Worm (Caenorhabditis elegans) whole organism, early embryonic: ENCODE measurements around the gene W06D11.1.

Experiments
- B0310.2 ChIP-seq: sonication (generic microtip); optimal IDR thresholded peaks from 2 replicates; lab custom pipeline; 2016; ENCODE audit warnings: mild to moderate bottlenecking, missing genetic modification characterization, missing compliant biosample characterization
- F13C5.2 ChIP-seq: sonication (generic microtip); optimal IDR thresholded peaks from 2 replicates; lab custom pipeline; 2017; ENCODE audit warnings: mild to moderate bottlenecking, missing genetic modification characterization, inconsistent platforms, missing compliant biosample characterization
- aly-1 ChIP-seq: sonication (generic microtip); optimal IDR thresholded peaks from 2 replicates; lab custom pipeline; 2016; ENCODE audit warnings: missing genetic modification characterization, missing compliant biosample characterization
- ama-1 ChIP-seq: fragments of 150-350 bp; optimal IDR thresholded peaks from 2 replicates; lab custom pipeline; 2014
- ceh-13 ChIP-seq: fragments of 200-800 bp; sonication (Bioruptor generic); optimal IDR thresholded peaks from 2 replicates; lab custom pipeline; 2018; ENCODE audit warnings: mild to moderate bottlenecking, missing genetic modification characterization, missing compliant biosample characterization
- ceh-36 ChIP-seq: sonication (generic microtip); optimal IDR thresholded peaks from 2 replicates; lab custom pipeline; 2016; ENCODE audit warnings: missing genetic modification characterization, inconsistent platforms, missing compliant biosample characterization
- ets-7 ChIP-seq: sonication (generic microtip); optimal IDR thresholded peaks from 2 replicates; lab custom pipeline; 2016; ENCODE audit warnings: missing genotype, missing genetic modification characterization, missing compliant biosample characterization
- flt-1 ChIP-seq: fragments of 200-800 bp; sonication (Bioruptor generic); IDR thresholded peaks from 2 replicates; pipeline ENCODE4 v1.3.6; 2022; ENCODE audit warnings: missing genetic modification characterization, missing compliant biosample characterization
- hmbx-1 ChIP-seq: sonication (generic microtip); optimal IDR thresholded peaks from 2 replicates; lab custom pipeline; 2016; ENCODE audit warnings: mild to moderate bottlenecking, missing genetic modification characterization, missing compliant biosample characterization
- hmg-4 ChIP-seq: fragments of 200-800 bp; sonication (Bioruptor generic); optimal IDR thresholded peaks from 2 replicates; lab custom pipeline; 2018; ENCODE audit warnings: mild to moderate bottlenecking, missing genetic modification characterization, missing compliant biosample characterization
- hnd-1 ChIP-seq: sonication (generic microtip); optimal IDR thresholded peaks from 2 replicates; lab custom pipeline; 2016; ENCODE audit warnings: missing genetic modification characterization, missing compliant biosample characterization
- pes-1 ChIP-seq: fragments of 200-800 bp; sonication (Bioruptor generic); IDR thresholded peaks from 2 replicates; pipeline ENCODE4 v1.3.6; 2022; ENCODE audit warnings: missing genetic modification reagents, missing genetic modification characterization, missing compliant biosample characterization
- scrt-1 ChIP-seq: fragments of 200-800 bp; sonication (Bioruptor generic); IDR thresholded peaks from 2 replicates; pipeline ENCODE4 v1.3.6; 2022; ENCODE audit warnings: missing genetic modification characterization, missing compliant biosample characterization
- sea-1 ChIP-seq: fragments of 200-800 bp; sonication (Bioruptor generic); conservative IDR thresholded peaks from 2 replicates; pipeline ENCODE4 v1.3.6; 2022; ENCODE audit warnings: missing genetic modification characterization, missing compliant biosample characterization
- tbx-11 ChIP-seq: fragments of 200-800 bp; sonication (Bioruptor generic); IDR thresholded peaks from 2 replicates; pipeline ENCODE4 v1.3.6; 2022; ENCODE audit warnings: missing genetic modification characterization, missing compliant biosample characterization
- tbx-37 ChIP-seq: fragments of 200-800 bp; sonication (Bioruptor generic); conservative IDR thresholded peaks from 2 replicates; pipeline ENCODE4 v1.3.6; 2022; ENCODE audit warnings: missing genetic modification reagents, missing genetic modification characterization, missing compliant biosample characterization
- tra-4 ChIP-seq: sonication (generic microtip); optimal IDR thresholded peaks from 2 replicates; lab custom pipeline; 2017; ENCODE audit warnings: missing genetic modification characterization, missing compliant biosample characterization

Gene W06D11.1

ce11 chrX:12333479-12333878 lies 39.1 kb downstream of the W06D11.1 start, which contains the start of gene srd-47:
Gene srd-47 (plus strand): TSS chrX:12333642.
- TF ChIP-seq hmg-4 (GFP tag; lab: Kevin White, UChicago) (no peak), hnd-1 (no peak), tbx-37 (GFP tag; lab: Robert Waterston, UW) (no peak), ceh-13 (no peak), sea-1 (GFP tag; lab: Robert Waterston, UW) (no peak), ets-7 (tag; lab: Kevin White, UChicago) (no peak), scrt-1 (GFP tag; lab: Robert Waterston, UW) (no peak), ama-1 (lab: Kevin White, UChicago) (no peak), ceh-36 (no peak), B0310.2 (tag; lab: Kevin White, UChicago) (no peak), flt-1 (GFP tag; lab: Robert Waterston, UW) (no peak), hmbx-1 (tag; lab: Kevin White, UChicago) (no peak), tra-4 (tag; lab: Kevin White, UChicago) (no peak), tbx-11 (GFP tag; lab: Robert Waterston, UW) (no peak), pes-1 (no peak), aly-1 (tag; lab: Kevin White, UChicago) (no peak), F13C5.2 (no peak)

ce11 chrX:12335808-12336207 lies 41.4 kb downstream of the W06D11.1 start, which contains the start of gene srd-48:
Gene srd-48 (plus strand): TSS chrX:12336108.
- no peak for TF ChIP-seq scrt-1 (GFP tag; lab: Robert Waterston, UW)

DNA sequence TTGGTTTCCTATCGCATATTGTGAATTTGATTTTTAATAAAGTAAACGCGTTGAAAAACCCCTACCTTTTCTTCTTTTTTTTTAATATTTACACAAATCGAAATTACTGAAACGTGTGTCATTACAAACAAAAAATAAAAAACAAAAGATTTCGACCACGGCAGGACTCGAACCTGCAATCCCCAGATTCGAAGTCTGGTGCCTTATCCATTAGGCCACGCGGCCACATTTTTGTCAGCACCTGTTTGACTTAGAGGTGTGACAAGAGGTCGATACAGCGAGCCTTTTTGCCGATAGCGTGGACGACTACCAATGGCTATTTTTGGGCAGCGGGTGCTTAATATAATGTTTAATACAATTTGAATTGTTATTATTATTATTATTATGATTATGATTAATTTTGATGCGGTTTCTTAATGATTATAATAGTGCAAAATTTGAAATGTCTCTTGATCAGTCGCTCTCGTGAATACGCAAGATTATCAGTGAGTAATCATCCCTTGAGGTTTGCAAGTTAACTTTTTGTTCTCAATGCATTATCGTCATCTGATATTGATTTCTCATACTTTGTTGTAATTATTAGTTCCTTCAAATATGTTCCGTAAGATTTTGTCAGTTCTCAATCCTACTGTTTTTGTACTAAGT lies 43.6 kb downstream of the W06D11.1 start, which contains the start of gene srd-44:
Gene srd-44, plus strand, starts transcription at position 595 of the 645 bp plus-strand sequence.
- peak; percentile 20 for TF ChIP-seq B0310.2 (tag; lab: Kevin White, UChicago)
- TF ChIP-seq tbx-11 (GFP tag; lab: Robert Waterston, UW) = peak; percentile 61
- TF ChIP-seq ceh-13 = peak; percentile 57
- TF ChIP-seq pes-1 = no peak; the same call in 1 of the 2 replicates
- TF ChIP-seq scrt-1 (GFP tag; lab: Robert Waterston, UW) = 0 out of 2 replicates have a peak, but pooled peaks have one; percentile 70
- TF ChIP-seq tbx-37 (GFP tag; lab: Robert Waterston, UW) = 0 out of 2 replicates have a peak, but pooled peaks have one; percentile 47
- TF ChIP-seq hmbx-1 (tag; lab: Kevin White, UChicago) = peak; percentile 38
- TF ChIP-seq F13C5.2 = peak; percentile 52
- no peak for TF ChIP-seq sea-1 (GFP tag; lab: Robert Waterston, UW)
- TF ChIP-seq hnd-1 = peak; percentile 27
- no peak for TF ChIP-seq tra-4 (tag; lab: Kevin White, UChicago)

DNA sequence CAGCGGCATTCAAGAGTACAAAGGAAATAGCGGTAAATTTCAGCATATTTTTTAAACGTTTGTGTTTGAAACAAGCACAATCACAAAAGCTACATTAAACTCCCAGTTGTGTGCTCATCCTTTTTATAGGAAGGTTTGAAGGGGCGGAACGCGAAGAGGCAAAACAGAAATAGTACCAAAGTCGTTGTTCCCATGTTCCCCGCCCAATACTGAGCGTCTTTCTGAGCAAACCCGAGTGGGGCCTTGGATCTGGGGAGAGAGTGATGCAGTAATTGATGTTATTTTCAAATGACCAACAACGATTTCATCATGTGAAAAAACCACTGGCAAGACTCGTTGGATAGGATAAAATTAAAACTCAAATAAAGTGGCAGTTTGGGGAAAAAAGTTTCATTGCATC lies 47.0 kb downstream of the W06D11.1 start, which contains the start of gene zig-2:
Gene zig-2, minus strand, starts transcription at position 101 of the 400 bp plus-strand sequence.
- TF ChIP-seq tbx-11 (GFP tag; lab: Robert Waterston, UW) (no peak), tbx-37 (GFP tag; lab: Robert Waterston, UW) (no peak), ama-1 (lab: Kevin White, UChicago) (no peak), F13C5.2 (no peak), B0310.2 (tag; lab: Kevin White, UChicago) (no peak), tra-4 (tag; lab: Kevin White, UChicago) (no peak), ets-7 (tag; lab: Kevin White, UChicago) (no peak), ceh-13 (no peak), hnd-1 (no peak), hmg-4 (GFP tag; lab: Kevin White, UChicago) (no peak), scrt-1 (GFP tag; lab: Robert Waterston, UW) (no peak), ceh-36 (no peak), hmbx-1 (tag; lab: Kevin White, UChicago) (no peak), flt-1 (GFP tag; lab: Robert Waterston, UW) (no peak), sea-1 (GFP tag; lab: Robert Waterston, UW) (no peak), aly-1 (tag; lab: Kevin White, UChicago) (no peak)

ce11 chrX:12343279-12343678 lies 48.9 kb downstream of the W06D11.1 start, which contains the start of the genes nspc-9 and nspc-10:
Gene nspc-9 (minus strand): TSS chrX:12343379.
Gene nspc-10 (plus strand): TSS chrX:12343609.
- TF ChIP-seq ceh-13 = no peak
- TF ChIP-seq aly-1 (tag; lab: Kevin White, UChicago) = no peak
- no peak for TF ChIP-seq scrt-1 (GFP tag; lab: Robert Waterston, UW)
- TF ChIP-seq tbx-11 (GFP tag; lab: Robert Waterston, UW) = no peak
- TF ChIP-seq F13C5.2 = no peak
- no peak for TF ChIP-seq tra-4 (tag; lab: Kevin White, UChicago)
- TF ChIP-seq tbx-37 (GFP tag; lab: Robert Waterston, UW) = no peak
- no peak for TF ChIP-seq pes-1
